Worm (Caenorhabditis elegans): ENCODE data around the gene gld-3.

DNA sequence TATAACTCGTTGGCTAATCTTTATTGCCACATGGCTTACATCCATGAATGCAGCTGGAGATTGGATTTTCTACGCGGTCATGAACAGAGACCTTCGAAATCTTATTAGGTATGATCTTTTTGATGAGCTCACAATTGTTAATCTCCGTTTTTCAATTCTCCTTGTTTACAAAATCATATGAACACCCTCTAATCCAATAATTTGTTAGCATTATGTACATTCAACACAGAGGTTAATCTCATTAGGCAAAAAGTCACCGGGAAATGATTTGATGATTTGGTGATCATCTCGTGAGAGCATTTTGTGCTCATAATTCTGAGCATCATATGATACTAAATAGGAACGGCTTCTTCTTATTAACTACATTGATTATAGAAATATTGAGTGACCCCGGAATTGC lies 13.8 kb downstream of the gld-3 start:
- TF ChIP-seq unc-62 (GFP tag; optimal IDR thresholded peaks at IDR 0.05) (no peak), ama-1 (optimal IDR thresholded peaks at IDR 0.05) (no peak), nhr-77 (tag; optimal IDR thresholded peaks at IDR 0.05) (no peak), elt-2 (tag; optimal IDR thresholded peaks at IDR 0.05) (no peak), pha-4 (tag; optimal IDR thresholded peaks at IDR 0.05) (no peak), jun-1 (tag; optimal IDR thresholded peaks at IDR 0.05) (no peak), egl-27 (tag; optimal IDR thresholded peaks at IDR 0.05) (no peak), ceh-28 (tag; optimal IDR thresholded peaks at IDR 0.05) (no peak), lin-39 (tag; optimal IDR thresholded peaks at IDR 0.05) (no peak), ztf-11 (tag; optimal IDR thresholded peaks at IDR 0.05) (no peak), nfya-1 (tag; optimal IDR thresholded peaks at IDR 0.05; ENCODE audit: insufficient read depth) (no peak), tbx-2 (tag; optimal IDR thresholded peaks at IDR 0.05) (no peak), nhr-12 (tag; optimal IDR thresholded peaks at IDR 0.05) (no peak), fos-1 (tag; optimal IDR thresholded peaks at IDR 0.05) (no peak)

Data from whole organism, L3 larva.